Worm (Caenorhabditis elegans): ENCODE results near the gene lips-11.

lips-11 gene

ce11 chrII:1143173-1143738 is 32.5 kb upstream of the lips-11 start:
- TF ChIP-seq lin-15B (tag; optimal IDR thresholded peaks at IDR 0.05) (no peak), snu-23 (GFP tag; optimal IDR thresholded peaks at IDR 0.05) (peak; percentile 2), efl-1 (optimal IDR thresholded peaks at IDR 0.05) (no peak), efl-1 (GFP tag; optimal IDR thresholded peaks at IDR 0.05 in 1 of 2) (peak in 1 of 2 experiments; percentile 50), nhr-20 (tag; optimal IDR thresholded peaks at IDR 0.05) (peak; percentile 41), blmp-1 (tag; optimal IDR thresholded peaks at IDR 0.05) (no peak), elt-3 (tag; optimal IDR thresholded peaks at IDR 0.05) (peak in 1 of 6 experiments; percentile 55), lin-35 (GFP tag; optimal IDR thresholded peaks at IDR 0.05) (peak in 1 of 2 experiments; percentile 42), dpl-1 (GFP tag; optimal IDR thresholded peaks at IDR 0.05) (peak in 1 of 3 experiments; percentile 19), unc-30 (tag; optimal IDR thresholded peaks at IDR 0.05) (no peak), nhr-71 (tag; optimal IDR thresholded peaks at IDR 0.05) (peak; percentile 43), mab-9 (GFP tag; IDR thresholded peaks at IDR 0.05) (no peak), lin-14 (GFP tag; optimal IDR thresholded peaks at IDR 0.05) (peak; percentile 11), C34B4.2 (tag; optimal IDR thresholded peaks at IDR 0.05) (no peak), nhr-85 (tag) (peak; percentile 35), efl-3 (GFP tag; optimal IDR thresholded peaks at IDR 0.05) (no peak), ztf-11 (tag; optimal IDR thresholded peaks at IDR 0.05) (no peak), elt-2 (tag; optimal IDR thresholded peaks at IDR 0.05) (peak; percentile 69), nhr-90 (tag; optimal IDR thresholded peaks at IDR 0.05; ENCODE audit: poor library complexity) (peak; percentile 0), swsn-7 (tag; optimal IDR thresholded peaks at IDR 0.05) (no peak)

ce11 chrII:1141720-1142574 is 31.1 kb upstream of the lips-11 start:
- TF ChIP-seq C34B4.2 (tag; optimal IDR thresholded peaks at IDR 0.05) (no peak), unc-30 (tag; optimal IDR thresholded peaks at IDR 0.05) (no peak), unc-86 (tag; optimal IDR thresholded peaks at IDR 0.05) (no peak), elt-3 (tag; optimal IDR thresholded peaks at IDR 0.05) (peak in 1 of 6 experiments; percentile 25), ztf-4 (tag; optimal IDR thresholded peaks at IDR 0.05) (no peak), efl-1 (optimal IDR thresholded peaks at IDR 0.05) (no peak), efl-1 (GFP tag; optimal IDR thresholded peaks at IDR 0.05 in 1 of 2) (peak in 1 of 2 experiments; percentile 56), snu-23 (GFP tag; optimal IDR thresholded peaks at IDR 0.05) (peak; percentile 2), hpl-2 (GFP tag; optimal IDR thresholded peaks at IDR 0.05) (no peak), nhr-85 (tag) (peak; percentile 67), nhr-90 (tag; optimal IDR thresholded peaks at IDR 0.05; ENCODE audit: poor library complexity) (peak; percentile 25), lsy-2 (tag; optimal IDR thresholded peaks at IDR 0.05) (peak in 1 of 2 experiments; percentile 51), nhr-237 (tag; optimal IDR thresholded peaks at IDR 0.05) (no peak), lin-35 (GFP tag; optimal IDR thresholded peaks at IDR 0.05) (peak in 1 of 2 experiments; percentile 14), blmp-1 (tag; optimal IDR thresholded peaks at IDR 0.05) (peak; percentile 92), ceh-88 (GFP tag; IDR thresholded peaks at IDR 0.05) (no peak), elt-2 (tag; optimal IDR thresholded peaks at IDR 0.05) (no peak), nhr-71 (tag; optimal IDR thresholded peaks at IDR 0.05) (peak; percentile 14), mep-1 (tag; optimal IDR thresholded peaks at IDR 0.05) (peak; percentile 46), nhr-20 (tag; optimal IDR thresholded peaks at IDR 0.05) (peak; percentile 39), ama-1 (optimal IDR thresholded peaks at IDR 0.05) (no peak), lin-14 (GFP tag; optimal IDR thresholded peaks at IDR 0.05) (peak; percentile 10), swsn-7 (tag; optimal IDR thresholded peaks at IDR 0.05) (no peak), sptf-1 (tag; optimal IDR thresholded peaks at IDR 0.05) (no peak), vab-15 (tag; optimal IDR thresholded peaks at IDR 0.05) (no peak), efl-3 (GFP tag; optimal IDR thresholded peaks at IDR 0.05) (no peak)

- peak; percentile 31 for TF ChIP-seq elt-2 (tag; optimal IDR thresholded peaks at IDR 0.05)
- no peak for TF ChIP-seq lin-39 (tag; optimal IDR thresholded peaks at IDR 0.05)
- TF ChIP-seq pqm-1 (tag; optimal IDR thresholded peaks at IDR 0.05) = peak; percentile 7
- no peak for TF ChIP-seq snpc-4 (tag; optimal IDR thresholded peaks at IDR 0.05)
Measured at ce11 chrII:1140689-1141088, 29.9 kb upstream of the lips-11 start, which contains the start of gene W09B6.4. W09B6.4 (minus strand) TSS chrII:1140839.

- TF ChIP-seq efl-1 (optimal IDR thresholded peaks at IDR 0.05) (no peak), efl-1 (GFP tag; optimal IDR thresholded peaks at IDR 0.05 in 1 of 2) (peak in 1 of 2 experiments; percentile 46), lin-35 (GFP tag; optimal IDR thresholded peaks at IDR 0.05) (peak in 1 of 2 experiments; percentile 3), elt-2 (tag; optimal IDR thresholded peaks at IDR 0.05) (peak; percentile 57), nhr-20 (tag; optimal IDR thresholded peaks at IDR 0.05) (no peak), alr-1 (tag; optimal IDR thresholded peaks at IDR 0.05; ENCODE audit: borderline replicate concordance) (no peak)
Measured at ce11 chrII:1138618-1139017, 27.8 kb upstream of the lips-11 start.

Data from whole organism, L1 larva.